Worm (Caenorhabditis elegans) whole organism, young adult: ENCODE results near the gene mnr-1.
A peak's percentile ranks its signal among the peaks of the same experiment; 100 is the strongest.

Source experiments
- B0261.1 ChIP-seq: sonication (generic microtip); optimal IDR thresholded peaks from 2 replicates; lab custom pipeline; 2016; ENCODE audit warnings: mild to moderate bottlenecking, missing genetic modification characterization, moderate library complexity, missing compliant biosample characterization
- D2030.7 ChIP-seq: fragments of 200-800 bp; sonication (Bioruptor generic); IDR thresholded peaks from 2 replicates; pipeline ENCODE4 v1.3.6; 2022; ENCODE audit warnings: missing genetic modification reagents, missing genetic modification characterization, missing compliant biosample characterization
- F37B4.10 ChIP-seq: fragments of 200-800 bp; sonication (Bioruptor generic); IDR thresholded peaks from 2 replicates; pipeline ENCODE4 v1.3.6; 2022; ENCODE audit warnings: missing genetic modification characterization, missing compliant biosample characterization
- F49E8.2 ChIP-seq: sonication (generic microtip); optimal IDR thresholded peaks from 3 replicates; lab custom pipeline; 2017; ENCODE audit warnings: missing genetic modification characterization, mild to moderate bottlenecking, missing compliant biosample characterization, antibody characterized with exemption, moderate library complexity; ENCODE audit not compliant: insufficient read depth
- F57A8.1 ChIP-seq: fragments of 200-800 bp; sonication (Bioruptor generic); optimal IDR thresholded peaks from 2 replicates; lab custom pipeline; 2018; ENCODE audit warnings: mild to moderate bottlenecking, missing genetic modification characterization, moderate library complexity, missing compliant biosample characterization
- K11D2.4 ChIP-seq: fragments of 200-800 bp; sonication (Bioruptor generic); IDR thresholded peaks from 2 replicates; pipeline ENCODE4 v1.3.6; 2022; ENCODE audit warnings: missing genetic modification reagents, missing genetic modification characterization, missing compliant biosample characterization
- K12H6.12 ChIP-seq: fragments of 200-800 bp; sonication (Bioruptor generic); optimal IDR thresholded peaks from 2 replicates; lab custom pipeline; 2018; ENCODE audit warnings: mild to moderate bottlenecking, missing genetic modification characterization, missing compliant biosample characterization
- Y56A3A.18 ChIP-seq: fragments of 200-800 bp; sonication (Bioruptor generic); IDR thresholded peaks from 2 replicates; pipeline ENCODE4 v1.3.6; 2022; ENCODE audit warnings: missing genetic modification reagents, missing genetic modification characterization, missing compliant biosample characterization
- athp-1 ChIP-seq: sonication (generic microtip); optimal IDR thresholded peaks from 2 replicates; lab custom pipeline; 2017; ENCODE audit warnings: mild to moderate bottlenecking, missing genetic modification characterization, missing compliant biosample characterization
- attf-6 ChIP-seq: fragments of 200-800 bp; sonication (Bioruptor generic); IDR thresholded peaks from 2 replicates; pipeline ENCODE4 v1.3.6; 2022; ENCODE audit warnings: missing genetic modification reagents, missing genetic modification characterization, missing compliant biosample characterization
- ccch-3 ChIP-seq: fragments of 200-800 bp; sonication (Bioruptor generic); optimal IDR thresholded peaks from 2 replicates; lab custom pipeline; 2018; ENCODE audit warnings: mild to moderate bottlenecking, missing genetic modification characterization, missing compliant biosample characterization
- cebp-1 ChIP-seq, 2 experiments: fragments of 200-800 bp in 1 of 2; sonication (Bioruptor generic) in 1 of 2; sonication (generic microtip) in 1 of 2; IDR thresholded peaks in 1 of 2; optimal IDR thresholded peaks in 1 of 2; 2 replicates each; pipeline versions ENCODE4 v1.3.6 to Lab custom; 2017 to 2022; ENCODE audit warnings: missing compliant biosample characterization in 2 of 2, missing genetic modification characterization in 2 of 2, mild to moderate bottlenecking in 1 of 2, missing genetic modification reagents in 1 of 2, moderate library complexity in 1 of 2
- cebp-2 ChIP-seq: fragments of 200-800 bp; sonication (Bioruptor generic); IDR thresholded peaks from 2 replicates; pipeline ENCODE4 v1.3.6; 2022; ENCODE audit warnings: missing genetic modification characterization, missing compliant biosample characterization
- ceh-100 ChIP-seq: fragments of 200-800 bp; sonication (Bioruptor generic); IDR thresholded peaks from 2 replicates; pipeline ENCODE4 v1.3.6; 2022; ENCODE audit warnings: missing genetic modification reagents, missing genetic modification characterization, missing compliant biosample characterization
- ceh-91 ChIP-seq: fragments of 200-800 bp; sonication (Bioruptor generic); IDR thresholded peaks from 2 replicates; pipeline ENCODE4 v1.3.6; 2022; ENCODE audit warnings: missing genetic modification reagents, missing genetic modification characterization, missing compliant biosample characterization
- die-1 ChIP-seq: sonication (generic microtip); optimal IDR thresholded peaks from 2 replicates; lab custom pipeline; 2016; ENCODE audit warnings: missing genotype, mild to moderate bottlenecking, missing genetic modification characterization, missing compliant biosample characterization
- dpl-1 ChIP-seq: fragments of 150-350 bp; optimal IDR thresholded peaks from 2 replicates; lab custom pipeline; 2014; ENCODE audit warnings: missing biosample characterization, missing genetic modification reagents, missing genetic modification characterization
- egl-44 ChIP-seq: fragments of 200-800 bp; sonication (Bioruptor generic); IDR thresholded peaks from 2 replicates; pipeline ENCODE4 v1.3.6; 2022; ENCODE audit warnings: missing genetic modification reagents, missing genetic modification characterization, missing compliant biosample characterization
- egrh-3 ChIP-seq: fragments of 200-800 bp; sonication (Bioruptor generic); IDR thresholded peaks from 2 replicates; pipeline ENCODE4 v1.3.6; 2022; ENCODE audit warnings: missing genetic modification reagents, missing genetic modification characterization, missing compliant biosample characterization
- ekl-4 ChIP-seq: fragments of 200-800 bp; sonication (Bioruptor generic); IDR thresholded peaks from 2 replicates; pipeline ENCODE4 v1.3.6; 2022; ENCODE audit warnings: missing genetic modification reagents, missing genetic modification characterization, missing compliant biosample characterization
- ets-4 ChIP-seq: fragments of 200-800 bp; sonication (Bioruptor generic); optimal IDR thresholded peaks from 2 replicates; lab custom pipeline; 2018; ENCODE audit warnings: mild to moderate bottlenecking, missing genetic modification characterization, missing compliant biosample characterization
- fkh-3 ChIP-seq: sonication (generic microtip); optimal IDR thresholded peaks from 2 replicates; lab custom pipeline; 2016; ENCODE audit warnings: mild to moderate bottlenecking, missing genetic modification characterization, missing compliant biosample characterization
- him-1 ChIP-seq: sonication (generic microtip); optimal IDR thresholded peaks from 2 replicates; lab custom pipeline; 2016; ENCODE audit warnings: missing genotype, missing genetic modification reagents, missing genetic modification characterization, missing compliant biosample characterization
- hlh-12 ChIP-seq: sonication (generic microtip); optimal IDR thresholded peaks from 2 replicates; lab custom pipeline; 2016; ENCODE audit warnings: missing genetic modification characterization, missing compliant biosample characterization
- hmg-1.2 ChIP-seq: fragments of 200-800 bp; sonication (Bioruptor generic); IDR thresholded peaks from 2 replicates; pipeline ENCODE4 v1.3.6; 2022; ENCODE audit warnings: missing genetic modification reagents, missing genetic modification characterization, missing compliant biosample characterization
- let-526 ChIP-seq: fragments of 200-800 bp; sonication (Bioruptor generic); IDR thresholded peaks from 2 replicates; pipeline ENCODE4 v1.3.6; 2022; ENCODE audit warnings: missing genetic modification reagents, missing genetic modification characterization, missing compliant biosample characterization
- lin-54 ChIP-seq: fragments of 200-800 bp; sonication (Bioruptor generic); optimal IDR thresholded peaks from 2 replicates; lab custom pipeline; 2018; ENCODE audit warnings: mild to moderate bottlenecking, missing genetic modification characterization, missing compliant biosample characterization
- lir-1 ChIP-seq: fragments of 200-800 bp; sonication (Bioruptor generic); conservative IDR thresholded peaks from 2 replicates; pipeline ENCODE4 v1.3.6; 2022; ENCODE audit warnings: missing genetic modification reagents, missing genetic modification characterization, missing compliant biosample characterization
- lsl-1 ChIP-seq: fragments of 200-800 bp; sonication (Bioruptor generic); optimal IDR thresholded peaks from 2 replicates; lab custom pipeline; 2018; ENCODE audit warnings: mild to moderate bottlenecking, missing genetic modification characterization, moderate library complexity, missing compliant biosample characterization
- nfya-1 ChIP-seq: sonication (generic microtip); optimal IDR thresholded peaks from 2 replicates; lab custom pipeline; 2017; ENCODE audit warnings: antibody characterized with exemption, missing compliant biosample characterization, missing genetic modification characterization, borderline replicate concordance; ENCODE audit not compliant: insufficient read depth
- nhr-179 ChIP-seq: sonication (generic microtip); optimal IDR thresholded peaks from 2 replicates; lab custom pipeline; 2016; ENCODE audit warnings: mild to moderate bottlenecking, missing genetic modification characterization, missing compliant biosample characterization
- pbrm-1 ChIP-seq: fragments of 200-800 bp; sonication (Bioruptor generic); IDR thresholded peaks from 2 replicates; pipeline ENCODE4 v1.3.6; 2022; ENCODE audit warnings: missing genetic modification reagents, missing genetic modification characterization, missing compliant biosample characterization
- repo-1 ChIP-seq: sonication (generic microtip); optimal IDR thresholded peaks from 2 replicates; lab custom pipeline; 2017; ENCODE audit warnings: mild to moderate bottlenecking, missing genetic modification characterization, missing compliant biosample characterization
- sdz-38 ChIP-seq: sonication (generic microtip); optimal IDR thresholded peaks from 2 replicates; lab custom pipeline; 2016; ENCODE audit warnings: missing genotype, missing genetic modification characterization, missing compliant biosample characterization
- snpc-1.1 ChIP-seq: sonication (generic microtip); optimal IDR thresholded peaks from 2 replicates; lab custom pipeline; 2017; ENCODE audit warnings: missing genetic modification characterization, mild to moderate bottlenecking, missing compliant biosample characterization, antibody characterized with exemption, moderate library complexity, missing genotype, missing genetic modification reagents; ENCODE audit not compliant: insufficient read depth
- snpc-1.3 ChIP-seq: sonication (generic microtip); optimal IDR thresholded peaks from 2 replicates; lab custom pipeline; 2017; ENCODE audit warnings: missing genetic modification characterization, mild to moderate bottlenecking, missing compliant biosample characterization, antibody characterized with exemption, moderate library complexity, missing genotype, missing genetic modification reagents; ENCODE audit not compliant: insufficient read depth
- snpc-3.4 ChIP-seq: sonication (generic microtip); optimal IDR thresholded peaks from 2 replicates; lab custom pipeline; 2017; ENCODE audit warnings: missing genetic modification characterization, mild to moderate bottlenecking, missing compliant biosample characterization, antibody characterized with exemption, moderate library complexity, missing genotype, missing genetic modification reagents
- snpc-4 ChIP-seq, 5 experiments: fragments of 150-350 bp in 1 of 5; sonication (generic microtip) in 4 of 5; optimal IDR thresholded peaks; 2 replicates each; lab custom pipeline; 2014 to 2018; ENCODE audit warnings: missing genetic modification characterization in 5 of 5, missing biosample characterization in 3 of 5, antibody characterized with exemption in 2 of 5, mild to moderate bottlenecking in 2 of 5, missing compliant biosample characterization in 2 of 5, missing genotype in 2 of 5, moderate library complexity in 2 of 5, missing genetic modification reagents in 1 of 5
- tbp1 ChIP-seq: fragments of 200-800 bp; sonication (Bioruptor generic); optimal IDR thresholded peaks from 2 replicates; lab custom pipeline; 2018; ENCODE audit warnings: mild to moderate bottlenecking, missing genetic modification characterization, missing compliant biosample characterization

mnr-1 gene

DNA sequence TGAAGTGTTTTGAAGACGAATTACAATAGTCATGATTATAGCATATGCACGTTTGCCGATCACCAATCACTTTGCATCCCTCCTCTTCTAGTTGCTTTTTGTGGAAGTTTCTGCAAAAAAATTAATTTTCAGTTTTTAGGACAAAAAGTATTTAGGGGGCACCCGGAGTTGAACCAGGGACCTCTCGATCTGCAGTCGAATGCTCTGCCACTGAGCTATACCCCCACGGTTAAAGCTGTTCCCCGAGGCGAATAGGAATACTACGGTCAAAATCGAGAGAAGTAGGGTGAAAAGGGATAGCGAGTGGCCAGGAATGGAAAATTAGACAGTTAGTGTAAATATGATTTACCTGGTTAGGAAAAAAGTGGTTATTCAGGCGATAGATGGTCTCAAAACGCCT is 39.5 kb downstream of the mnr-1 start (continued):
- TF ChIP-seq K11D2.4 (GFP tag; lab: Robert Waterston, UW) (peak; percentile 44; the same call in 1 of the 2 replicates), die-1 (tag; lab: Kevin White, UChicago) (peak; percentile 77), ceh-100 (GFP tag; lab: Robert Waterston, UW) (peak; percentile 35; the same call in 1 of the 2 replicates), hlh-12 (tag; lab: Kevin White, UChicago) (peak; percentile 33), F57A8.1 (GFP tag; lab: Kevin White, UChicago) (peak; percentile 7), Y56A3A.18 (GFP tag; lab: Robert Waterston, UW) (peak; percentile 70; the same call in 1 of the 2 replicates), K12H6.12 (tag; lab: Kevin White, UChicago) (peak; percentile 33), let-526 (GFP tag; lab: Robert Waterston, UW) (no peak), F49E8.2 (tag; lab: Kevin White, UChicago) (peak; percentile 7), fkh-3 (tag; lab: Kevin White, UChicago) (peak; percentile 38), lir-1 (GFP tag; lab: Robert Waterston, UW) (peak; percentile 63)

DNA sequence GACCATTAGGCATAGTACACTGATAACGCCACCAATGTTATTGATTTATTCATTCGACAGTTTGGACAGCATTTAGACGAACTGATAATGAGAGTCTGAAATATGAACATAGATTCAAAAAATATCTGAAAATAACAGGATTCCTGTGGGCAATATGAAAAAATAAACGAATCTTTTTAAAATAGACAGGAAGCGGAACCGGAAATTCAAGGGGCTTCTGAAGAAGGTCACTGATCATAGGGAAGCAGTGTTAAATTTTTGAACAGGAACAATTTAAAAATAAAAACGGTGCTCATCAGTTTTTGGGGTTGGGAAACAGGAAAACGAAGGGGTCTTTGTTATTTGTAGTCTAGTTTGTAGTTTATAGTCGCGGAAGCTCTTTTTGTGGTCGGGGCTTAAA is 43.8 kb downstream of the mnr-1 start, which contains the start of gene F53F8.7:
Gene F53F8.7, minus strand, starts transcription at position 101 of the 400 bp plus-strand sequence.
- TF ChIP-seq dpl-1: no peak
- no peak for TF ChIP-seq B0261.1 (tag; lab: Kevin White, UChicago)
- TF ChIP-seq athp-1 (tag; lab: Kevin White, UChicago): no peak
- no peak for TF ChIP-seq egl-44 (GFP tag; lab: Robert Waterston, UW)
- no peak for TF ChIP-seq nhr-179 (tag; lab: Kevin White, UChicago)
- TF ChIP-seq snpc-1.3 (tag; lab: Kevin White, UChicago): no peak
- no peak for TF ChIP-seq cebp-2 (GFP tag; lab: Robert Waterston, UW)
- no peak for TF ChIP-seq K12H6.12 (tag; lab: Kevin White, UChicago)
- TF ChIP-seq repo-1 (tag; lab: Kevin White, UChicago): no peak
- TF ChIP-seq egrh-3 (GFP tag; lab: Robert Waterston, UW): no peak
- no peak for TF ChIP-seq F37B4.10 (GFP tag; lab: Robert Waterston, UW)
- no peak for TF ChIP-seq hmg-1.2 (GFP tag; lab: Robert Waterston, UW)
- no peak for TF ChIP-seq lin-54 (GFP tag; lab: Kevin White, UChicago)
- TF ChIP-seq nfya-1: no peak
- TF ChIP-seq cebp-1 (GFP tag; IDR thresholded peaks at IDR 0.05; lab: Robert Waterston, UW): no peak
- no peak for TF ChIP-seq cebp-1 (tag; optimal IDR thresholded peaks at IDR 0.05; lab: Kevin White, UChicago)
- TF ChIP-seq ccch-3 (GFP tag; lab: Kevin White, UChicago): no peak
- no peak for TF ChIP-seq ceh-91 (GFP tag; lab: Robert Waterston, UW)
- no peak for TF ChIP-seq sdz-38 (tag; lab: Kevin White, UChicago)
- no peak for TF ChIP-seq ets-4 (GFP tag; lab: Kevin White, UChicago)

DNA sequence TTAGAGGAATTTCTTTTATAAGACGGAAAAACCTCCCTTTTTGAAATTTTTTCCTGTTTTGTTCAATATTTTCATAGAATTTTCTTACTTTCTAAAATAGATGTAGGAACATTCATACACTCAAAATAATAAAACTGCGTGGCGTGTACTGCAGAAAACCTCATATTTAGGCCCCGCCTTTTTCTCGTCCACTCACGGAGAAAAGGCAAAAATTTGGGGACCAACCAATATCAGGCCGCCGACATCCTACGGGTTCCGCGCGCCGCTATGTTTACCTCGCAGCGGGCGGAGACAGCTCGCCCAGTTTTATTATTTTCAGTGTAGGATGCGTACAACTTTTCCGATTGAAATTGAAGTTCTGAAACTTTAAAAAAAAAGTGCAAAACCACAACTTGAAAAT is 44.4 kb downstream of the mnr-1 start:
- TF ChIP-seq snpc-4 (GFP tag; optimal IDR thresholded peaks at IDR 0.05; lab: Kevin White, UChicago) (peak; percentile 91), snpc-4 (tag; optimal IDR thresholded peaks at IDR 0.05; lab: Kevin White, UChicago) (peak; percentile 63 to 96 (median 92)), D2030.7 (GFP tag; lab: Robert Waterston, UW) (peak; percentile 71), tbp1 (GFP tag; lab: Kevin White, UChicago) (peak; percentile 55), hmg-1.2 (GFP tag; lab: Robert Waterston, UW) (peak; percentile 86), snpc-3.4 (tag; lab: Kevin White, UChicago) (peak; percentile 64), snpc-1.3 (tag; lab: Kevin White, UChicago) (peak; percentile 24), ekl-4 (GFP tag; lab: Robert Waterston, UW) (0 out of 2 replicates have a peak, but pooled peaks have one; percentile 10), pbrm-1 (GFP tag; lab: Robert Waterston, UW) (peak; percentile 41), snpc-1.1 (tag; lab: Kevin White, UChicago) (peak; percentile 91), him-1 (tag; lab: Kevin White, UChicago) (peak; percentile 68), lsl-1 (GFP tag; lab: Kevin White, UChicago) (peak; percentile 27), attf-6 (GFP tag; lab: Robert Waterston, UW) (0 out of 2 replicates have a peak, but pooled peaks have one; percentile 38)
